Worm (Caenorhabditis elegans) whole organism, L1 larva: ENCODE data around the gene F08F1.4.

Experiments used
- efl-1 ChIP-seq, 4 experiments: fragments of 150-350 bp; optimal IDR thresholded peaks in 3 of 4; peaks in 1 of 4; 1 replicate in 1 of 4; 2 replicates in 3 of 4; lab custom pipeline; 2014; ENCODE audit warnings: missing biosample characterization in 2 of 4, missing genetic modification characterization in 2 of 4, missing genetic modification reagents in 2 of 4
- elt-2 ChIP-seq: sonication (generic microtip); optimal IDR thresholded peaks from 2 replicates; lab custom pipeline; 2016; ENCODE audit warnings: missing genetic modification characterization, mild to moderate bottlenecking, inconsistent platforms, missing compliant biosample characterization, missing genetic modification reagents
- fkh-4 ChIP-seq: sonication (generic microtip); optimal IDR thresholded peaks from 2 replicates; lab custom pipeline; 2016; ENCODE audit warnings: missing compliant biosample characterization, missing genetic modification characterization, borderline replicate concordance

Gene F08F1.4

DNA sequence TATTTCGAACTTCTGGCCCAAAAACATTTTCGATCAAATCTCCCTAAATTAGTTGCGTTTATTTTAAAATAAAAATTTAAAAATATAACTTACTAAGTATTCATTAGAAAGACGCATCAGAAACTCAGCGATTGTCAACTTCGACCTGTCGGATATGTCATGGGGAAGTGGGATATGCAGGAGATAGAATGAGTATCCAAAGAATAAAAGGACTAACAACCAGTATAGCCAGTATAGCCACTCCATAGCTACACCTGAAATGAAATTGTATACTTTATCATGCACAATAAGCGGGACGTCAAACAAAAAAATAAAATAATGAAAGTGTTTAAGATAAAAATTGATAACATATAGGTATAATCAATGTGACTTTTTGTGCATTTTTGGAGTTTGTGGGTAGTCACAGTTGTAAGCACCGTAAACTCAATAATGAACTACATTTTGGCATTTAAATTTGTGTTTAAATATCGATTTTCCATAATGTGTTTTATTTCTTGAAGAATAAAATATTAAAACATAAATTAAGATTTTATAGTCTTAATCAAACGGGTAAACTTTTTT, 49.9 kb downstream of the F08F1.4 start, which contains the start of gene F16F9.4:
Gene F16F9.4 (minus strand): TSS at position 276 of the 561 bp plus-strand sequence.
- TF ChIP-seq efl-1 (optimal IDR thresholded peaks at IDR 0.05; lab: Kevin White, UChicago) (no peak), efl-1 (GFP tag; optimal IDR thresholded peaks at IDR 0.05 in 1 of 2; lab: Kevin White, UChicago) (peak in 1 of 2 experiments; percentile 68), elt-2 (tag; lab: Kevin White, UChicago) (peak; percentile 54), fkh-4 (tag; lab: Kevin White, UChicago) (no peak)
